Worm (Caenorhabditis elegans) whole organism, L4 larva: ENCODE measurements around the gene F10E7.1.

ENCODE experiments used
- F10B5.3 ChIP-seq: sonication (generic microtip); optimal IDR thresholded peaks from 2 replicates; lab custom pipeline; 2016; ENCODE audit warnings: mild to moderate bottlenecking, missing genetic modification characterization, missing compliant biosample characterization
- F37D6.2 ChIP-seq: sonication (generic microtip); optimal IDR thresholded peaks from 2 replicates; lab custom pipeline; 2016; ENCODE audit warnings: mild to moderate bottlenecking, missing genetic modification characterization, missing compliant biosample characterization
- Y48G9A.11 ChIP-seq: fragments of 200-800 bp; sonication (Bioruptor generic); IDR thresholded peaks from 2 replicates; pipeline ENCODE4 v1.3.6; 2022; ENCODE audit warnings: missing genetic modification reagents, missing genetic modification characterization, missing compliant biosample characterization
- Y75B8A.6 ChIP-seq: fragments of 200-800 bp; sonication (Bioruptor generic); IDR thresholded peaks from 2 replicates; pipeline ENCODE4 v1.3.6; 2022; ENCODE audit warnings: missing genetic modification reagents, missing genetic modification characterization, missing compliant biosample characterization
- aha-1 ChIP-seq: fragments of 150-350 bp; peaks from one replicate; lab custom pipeline; 2014; ENCODE audit warnings: missing biosample characterization, missing genetic modification characterization
- arid-1 ChIP-seq: fragments of 200-800 bp; sonication (Bioruptor generic); conservative IDR thresholded peaks from 2 replicates; pipeline ENCODE4 v1.3.6; 2022; ENCODE audit warnings: missing genetic modification reagents, missing genetic modification characterization, missing compliant biosample characterization
- attf-4 ChIP-seq: sonication (generic microtip); optimal IDR thresholded peaks from 3 replicates; lab custom pipeline; 2017; ENCODE audit warnings: missing biosample characterization, missing genetic modification characterization
- ceh-20 ChIP-seq: fragments of 200-800 bp; sonication (Bioruptor generic); IDR thresholded peaks from 2 replicates; pipeline ENCODE4 v1.3.6; 2022; ENCODE audit warnings: missing genetic modification reagents, missing genetic modification characterization, missing compliant biosample characterization
- ceh-28 ChIP-seq: fragments of 150-350 bp; optimal IDR thresholded peaks from 2 replicates; lab custom pipeline; 2014; ENCODE audit warnings: missing biosample characterization, missing genetic modification reagents, missing genetic modification characterization
- ceh-62 ChIP-seq: sonication (generic microtip); optimal IDR thresholded peaks from 2 replicates; lab custom pipeline; 2017; ENCODE audit warnings: missing biosample characterization, missing genetic modification characterization
- ceh-82 ChIP-seq: sonication (generic microtip); optimal IDR thresholded peaks from 2 replicates; lab custom pipeline; 2017; ENCODE audit warnings: missing biosample characterization, missing genetic modification characterization
- daf-16 ChIP-seq, 3 experiments: sonication (generic microtip); optimal IDR thresholded peaks; 2 replicates each; lab custom pipeline; 2016 to 2017; ENCODE audit warnings: missing genetic modification characterization in 3 of 3, missing genetic modification reagents in 3 of 3, mild to moderate bottlenecking in 2 of 3, missing compliant biosample characterization in 2 of 3, missing biosample characterization in 1 of 3, moderate library complexity in 1 of 3
- daf-19 ChIP-seq: fragments of 200-800 bp; sonication (Bioruptor generic); conservative IDR thresholded peaks from 2 replicates; pipeline ENCODE4 v1.3.6; 2022; ENCODE audit warnings: missing genetic modification characterization, missing compliant biosample characterization
- daf-8 ChIP-seq: fragments of 200-800 bp; sonication (Bioruptor generic); IDR thresholded peaks from 2 replicates; pipeline ENCODE4 v1.3.6; 2022; ENCODE audit warnings: missing genetic modification characterization, missing compliant biosample characterization
- dpl-1 ChIP-seq: fragments of 150-350 bp; optimal IDR thresholded peaks from 2 replicates; lab custom pipeline; 2014; ENCODE audit warnings: missing biosample characterization, missing genetic modification reagents, missing genetic modification characterization
- dve-1 ChIP-seq: sonication (generic microtip); optimal IDR thresholded peaks from 2 replicates; lab custom pipeline; 2017; ENCODE audit warnings: antibody characterized with exemption, mild to moderate bottlenecking, missing genetic modification characterization, missing compliant biosample characterization; ENCODE audit not compliant: insufficient read depth
- egl-27 ChIP-seq: sonication (generic microtip); optimal IDR thresholded peaks from 3 replicates; lab custom pipeline; 2017; ENCODE audit warnings: missing biosample characterization, missing genetic modification reagents, missing genetic modification characterization
- egl-43 ChIP-seq: fragments of 200-800 bp; sonication (Bioruptor generic); IDR thresholded peaks from 2 replicates; pipeline ENCODE4 v1.3.6; 2022; ENCODE audit warnings: missing genetic modification reagents, missing genetic modification characterization, missing compliant biosample characterization
- fos-1 ChIP-seq: fragments of 150-350 bp; optimal IDR thresholded peaks from 2 replicates; lab custom pipeline; 2014; ENCODE audit warnings: missing biosample characterization, missing genetic modification characterization
- gei-8 ChIP-seq: fragments of 200-800 bp; sonication (Bioruptor generic); optimal IDR thresholded peaks from 2 replicates; lab custom pipeline; 2018; ENCODE audit warnings: mild to moderate bottlenecking, missing genetic modification characterization, missing compliant biosample characterization
- hif-1 ChIP-seq, 2 experiments: sonication (generic microtip); optimal IDR thresholded peaks; 2 replicates each; lab custom pipeline; 2016 to 2017; ENCODE audit warnings: missing compliant biosample characterization in 2 of 2, missing genetic modification characterization in 2 of 2, missing genetic modification reagents in 2 of 2, missing genotype in 2 of 2, mild to moderate bottlenecking in 1 of 2
- hlh-11 ChIP-seq: fragments of 200-800 bp; sonication (Bioruptor generic); optimal IDR thresholded peaks from 2 replicates; lab custom pipeline; 2018; ENCODE audit warnings: mild to moderate bottlenecking, missing genetic modification characterization, missing compliant biosample characterization
- hlh-30 ChIP-seq: sonication (generic microtip); optimal IDR thresholded peaks from 2 replicates; lab custom pipeline; 2017; ENCODE audit warnings: antibody characterized with exemption, mild to moderate bottlenecking, missing genetic modification characterization, missing compliant biosample characterization; ENCODE audit not compliant: insufficient read depth
- lin-15B ChIP-seq: fragments of 150-350 bp; sonication (generic microtip); optimal IDR thresholded peaks from 3 replicates; lab custom pipeline; 2014; ENCODE audit warnings: missing biosample characterization, missing genetic modification characterization
- lin-39 ChIP-seq: fragments of 150-350 bp; optimal IDR thresholded peaks from 2 replicates; lab custom pipeline; 2014; ENCODE audit warnings: missing biosample characterization, missing genetic modification reagents, missing genetic modification characterization
- mdl-1 ChIP-seq, 2 experiments: fragments of 150-350 bp in 1 of 2; sonication (generic microtip) in 1 of 2; optimal IDR thresholded peaks; 2 replicates each; lab custom pipeline; 2014 to 2017; ENCODE audit warnings: missing biosample characterization in 2 of 2, missing genetic modification characterization in 2 of 2
- mes-2 ChIP-seq: sonication (generic microtip); optimal IDR thresholded peaks from 2 replicates; lab custom pipeline; 2016; ENCODE audit warnings: missing genotype, mild to moderate bottlenecking, missing genetic modification characterization, missing compliant biosample characterization; ENCODE audit not compliant: poor library complexity, severe bottlenecking
- mxl-3 ChIP-seq: fragments of 200-800 bp; sonication (Bioruptor generic); optimal IDR thresholded peaks from 2 replicates; lab custom pipeline; 2018; ENCODE audit warnings: mild to moderate bottlenecking, missing genetic modification characterization, missing compliant biosample characterization
- nhr-10 ChIP-seq: fragments of 150-350 bp; optimal IDR thresholded peaks from 2 replicates; lab custom pipeline; 2014; ENCODE audit warnings: missing biosample characterization, missing genetic modification characterization
- nhr-102 ChIP-seq: sonication (generic microtip); optimal IDR thresholded peaks from 2 replicates; lab custom pipeline; 2016; ENCODE audit warnings: mild to moderate bottlenecking, missing genetic modification characterization, moderate library complexity, missing compliant biosample characterization
- nhr-11 ChIP-seq: fragments of 150-350 bp; optimal IDR thresholded peaks from 2 replicates; lab custom pipeline; 2014; ENCODE audit warnings: missing biosample characterization, missing genetic modification characterization
- nhr-111 ChIP-seq: fragments of 200-800 bp; sonication (Bioruptor generic); optimal IDR thresholded peaks from 2 replicates; lab custom pipeline; 2018; ENCODE audit warnings: mild to moderate bottlenecking, missing genetic modification characterization, missing compliant biosample characterization
- nhr-237 ChIP-seq: sonication (generic microtip); optimal IDR thresholded peaks from 2 replicates; lab custom pipeline; 2017; ENCODE audit warnings: missing biosample characterization, missing genetic modification characterization
- nhr-25 ChIP-seq: sonication (generic microtip); optimal IDR thresholded peaks from 2 replicates; lab custom pipeline; 2017; ENCODE audit warnings: missing genetic modification characterization, mild to moderate bottlenecking, missing compliant biosample characterization, antibody characterized with exemption, moderate library complexity, borderline replicate concordance; ENCODE audit not compliant: insufficient read depth
- nhr-28 ChIP-seq: fragments of 150-350 bp; optimal IDR thresholded peaks from 2 replicates; lab custom pipeline; 2014; ENCODE audit warnings: missing biosample characterization, missing genetic modification characterization
- nhr-41 ChIP-seq: fragments of 200-800 bp; sonication (Bioruptor generic); IDR thresholded peaks from 2 replicates; pipeline ENCODE4 v1.3.6; 2022; ENCODE audit warnings: missing genetic modification reagents, missing genetic modification characterization, missing compliant biosample characterization
- nhr-48 ChIP-seq: sonication (generic microtip); optimal IDR thresholded peaks from 2 replicates; lab custom pipeline; 2016; ENCODE audit warnings: mild to moderate bottlenecking, missing genetic modification characterization, missing compliant biosample characterization
- nhr-76 ChIP-seq: fragments of 150-350 bp; optimal IDR thresholded peaks from 2 replicates; lab custom pipeline; 2014; ENCODE audit warnings: missing biosample characterization, missing genetic modification characterization
- nhr-77 ChIP-seq: fragments of 150-350 bp; optimal IDR thresholded peaks from 2 replicates; lab custom pipeline; 2014; ENCODE audit warnings: missing biosample characterization, missing genetic modification characterization
- pqm-1 ChIP-seq: sonication (generic microtip); optimal IDR thresholded peaks from 2 replicates; lab custom pipeline; 2017; ENCODE audit warnings: missing biosample characterization, missing genetic modification characterization
- rbr-2 ChIP-seq: sonication (generic microtip); optimal IDR thresholded peaks from 2 replicates; lab custom pipeline; 2016; ENCODE audit warnings: missing genotype, missing genetic modification characterization, missing compliant biosample characterization
- set-16 ChIP-seq: fragments of 200-800 bp; sonication (Bioruptor generic); IDR thresholded peaks from 2 replicates; pipeline ENCODE4 v1.3.6; 2022; ENCODE audit warnings: missing genetic modification reagents, missing genetic modification characterization, missing compliant biosample characterization
- snpc-4 ChIP-seq: fragments of 150-350 bp; optimal IDR thresholded peaks from 2 replicates; lab custom pipeline; 2014; ENCODE audit warnings: missing biosample characterization, missing genetic modification characterization
- spr-3 ChIP-seq: fragments of 200-800 bp; sonication (Bioruptor generic); optimal IDR thresholded peaks from 2 replicates; lab custom pipeline; 2018; ENCODE audit warnings: mild to moderate bottlenecking, missing genetic modification characterization, missing compliant biosample characterization
- tra-1 ChIP-seq: fragments of 200-800 bp; sonication (Bioruptor generic); IDR thresholded peaks from 2 replicates; pipeline ENCODE4 v1.3.6; 2022; ENCODE audit warnings: missing genetic modification reagents, missing genetic modification characterization, missing compliant biosample characterization
- unc-39 ChIP-seq: sonication (generic microtip); optimal IDR thresholded peaks from 2 replicates; lab custom pipeline; 2017; ENCODE audit warnings: missing biosample characterization, missing genetic modification characterization
- zag-1 ChIP-seq: fragments of 150-350 bp; optimal IDR thresholded peaks from 2 replicates; lab custom pipeline; 2014; ENCODE audit warnings: missing biosample characterization, missing genetic modification characterization
- zfp-2 ChIP-seq: sonication (generic microtip); optimal IDR thresholded peaks from 2 replicates; lab custom pipeline; 2016; ENCODE audit warnings: mild to moderate bottlenecking, missing genetic modification characterization, missing compliant biosample characterization
- zfp-3 ChIP-seq: fragments of 200-800 bp; sonication (Bioruptor generic); conservative IDR thresholded peaks from 2 replicates; pipeline ENCODE4 v1.3.6; 2022; ENCODE audit warnings: missing genetic modification reagents, missing genetic modification characterization, missing compliant biosample characterization
- ztf-7 ChIP-seq: fragments of 150-350 bp; optimal IDR thresholded peaks from 2 replicates; lab custom pipeline; 2014; ENCODE audit warnings: missing biosample characterization, missing genetic modification characterization

Gene F10E7.1

ce11 chrII:7104794-7105613, 21.6 kb upstream of the F10E7.1 start, which contains the start of the genes farl-11 and rpl-33:
Gene farl-11, minus strand, starts transcription at chrII:7105035.
Gene rpl-33, plus strand, starts transcription at chrII:7105563.
- TF ChIP-seq dpl-1: peak; percentile 72
- TF ChIP-seq nhr-76 (tag; lab: Kevin White, UChicago): no peak
- no peak for TF ChIP-seq daf-8 (GFP tag; lab: Robert Waterston, UW)
- TF ChIP-seq egl-27 (tag; lab: Kevin White, UChicago): no peak
- no peak for TF ChIP-seq mxl-3 (GFP tag; lab: Kevin White, UChicago)
- peak; percentile 75 for TF ChIP-seq hlh-30
- TF ChIP-seq daf-19 (GFP tag; lab: Robert Waterston, UW): no peak
- peak in 1 of 2 experiments; percentile 49 for TF ChIP-seq mdl-1 (tag; optimal IDR thresholded peaks at IDR 0.05; lab: Kevin White, UChicago)
- TF ChIP-seq attf-4: no peak
- TF ChIP-seq ceh-28 (tag; lab: Kevin White, UChicago): no peak
- TF ChIP-seq hif-1 (tag; optimal IDR thresholded peaks at IDR 0.05; lab: Kevin White, UChicago): peak in 1 of 2 experiments; percentile 84
- TF ChIP-seq mes-2 (tag; lab: Kevin White, UChicago): peak; percentile 89
- no peak for TF ChIP-seq nhr-237 (tag; lab: Kevin White, UChicago)
- peak; percentile 97 for TF ChIP-seq aha-1 (tag; lab: Kevin White, UChicago)
- no peak for TF ChIP-seq nhr-10 (tag; lab: Kevin White, UChicago)
- TF ChIP-seq ceh-20 (GFP tag; lab: Robert Waterston, UW): 0 out of 2 replicates have a peak, but pooled peaks have one; percentile 41
- peak; percentile 71 for TF ChIP-seq rbr-2 (tag; lab: Kevin White, UChicago)
- peak; percentile 63 for TF ChIP-seq dve-1
- no peak for TF ChIP-seq F10B5.3 (tag; lab: Kevin White, UChicago)
- TF ChIP-seq egl-43 (GFP tag; lab: Robert Waterston, UW): no peak
- TF ChIP-seq lin-15B (tag; lab: Kevin White, UChicago): peak; percentile 80
- no peak for TF ChIP-seq tra-1 (GFP tag; lab: Robert Waterston, UW)
- TF ChIP-seq nhr-102: no peak
- no peak for TF ChIP-seq spr-3 (GFP tag; lab: Kevin White, UChicago)
- peak; percentile 54 for TF ChIP-seq hlh-11 (tag; lab: Kevin White, UChicago)
- no peak for TF ChIP-seq set-16 (GFP tag; lab: Robert Waterston, UW)
- no peak for TF ChIP-seq nhr-111 (GFP tag; lab: Kevin White, UChicago)
- TF ChIP-seq unc-39 (tag; lab: Kevin White, UChicago): no peak
- peak; percentile 91 for TF ChIP-seq nhr-11 (tag; lab: Kevin White, UChicago)
- TF ChIP-seq daf-16 (GFP tag; optimal IDR thresholded peaks at IDR 0.05; lab: Kevin White, UChicago): peak in 1 of 2 experiments; percentile 28
- TF ChIP-seq daf-16 (tag; optimal IDR thresholded peaks at IDR 0.05; lab: Kevin White, UChicago): peak; percentile 76
- TF ChIP-seq Y75B8A.6: no peak
- no peak for TF ChIP-seq nhr-48 (tag; lab: Kevin White, UChicago)
- TF ChIP-seq zag-1 (tag; lab: Kevin White, UChicago): no peak
- peak; percentile 99 for TF ChIP-seq Y48G9A.11
- TF ChIP-seq zfp-2 (tag; lab: Kevin White, UChicago): peak; percentile 70
- TF ChIP-seq ceh-82: no peak
- peak; percentile 70 for TF ChIP-seq nhr-28 (tag; lab: Kevin White, UChicago)
- no peak for TF ChIP-seq nhr-25
- TF ChIP-seq gei-8 (GFP tag; lab: Kevin White, UChicago): no peak
- peak; percentile 38; the same call in 1 of the 2 replicates for TF ChIP-seq arid-1 (GFP tag; lab: Robert Waterston, UW)
- TF ChIP-seq zfp-3 (GFP tag; lab: Robert Waterston, UW): no peak
- TF ChIP-seq F37D6.2 (tag; lab: Kevin White, UChicago): peak; percentile 40
- no peak for TF ChIP-seq pqm-1 (tag; lab: Kevin White, UChicago)
- no peak for TF ChIP-seq nhr-41 (GFP tag; lab: Robert Waterston, UW)
- TF ChIP-seq nhr-77: peak; percentile 92
- TF ChIP-seq lin-39 (tag; lab: Kevin White, UChicago): no peak
- no peak for TF ChIP-seq fos-1 (tag; lab: Kevin White, UChicago)
- no peak for TF ChIP-seq snpc-4 (tag; lab: Kevin White, UChicago)
- TF ChIP-seq ceh-62 (tag; lab: Kevin White, UChicago): no peak
- TF ChIP-seq ztf-7 (tag; lab: Kevin White, UChicago): no peak
